Fruit fly (Drosophila melanogaster) whole organism, wandering third instar larva: Measurements from ENCODE around the gene CG9263.

Source experiments
- Dfd ChIP-seq: fragments of >200 bp; optimal IDR thresholded peaks from 2 replicates; lab custom pipeline; 2017; ENCODE audit warnings: missing biosample characterization, missing genetic modification characterization
- dmrt93B ChIP-seq: fragments of 200-800 bp; sonication (Bioruptor generic); optimal IDR thresholded peaks from 2 replicates; lab custom pipeline; 2018; ENCODE audit warnings: missing biosample characterization, mild to moderate bottlenecking, missing genetic modification characterization

CG9263 gene

dm6 chr2L:13497915-13498314 lies 44.5 kb downstream of the CG9263 start:
- no peak for TF ChIP-seq dmrt93B (GFP tag; lab: Kevin White, UChicago)
- peak; percentile 92 for TF ChIP-seq Dfd (GFP tag; lab: Kevin White, UChicago)
